Fruit fly (Drosophila melanogaster) whole organism, prepupa: ENCODE data around the gene Atxn7.
A peak's percentile ranks its signal among the peaks of the same experiment; 100 is the strongest.

Experiments
- CG11762 ChIP-seq: fragments of 200-800 bp; sonication (Bioruptor generic); optimal IDR thresholded peaks from 3 replicates; lab custom pipeline; 2016; ENCODE audit warnings: missing biosample characterization, missing genetic modification characterization; ENCODE audit not compliant: insufficient read depth
- CG1621 ChIP-seq: fragments of 200-800 bp; sonication (Bioruptor generic); optimal IDR thresholded peaks from 3 replicates; lab custom pipeline; 2018; ENCODE audit warnings: missing biosample characterization, mild to moderate bottlenecking, missing genetic modification characterization
- CG3032 ChIP-seq: fragments of 200-800 bp; optimal IDR thresholded peaks from 2 replicates; lab custom pipeline; 2019; ENCODE audit warnings: missing biosample characterization, mild to moderate bottlenecking, missing genetic modification characterization, moderate library complexity
- CG31627 ChIP-seq: fragments of 200-800 bp; sonication (Bioruptor generic); optimal IDR thresholded peaks from 3 replicates; lab custom pipeline; 2016; ENCODE audit warnings: missing biosample characterization, missing genetic modification characterization
- CG32006 ChIP-seq: fragments of 200-800 bp; sonication (Bioruptor generic); optimal IDR thresholded peaks from 3 replicates; lab custom pipeline; 2017; ENCODE audit warnings: missing biosample characterization, mild to moderate bottlenecking, missing genetic modification characterization
- CG34406 ChIP-seq: fragments of 200-800 bp; sonication (Bioruptor generic); optimal IDR thresholded peaks from 3 replicates; lab custom pipeline; 2016; ENCODE audit warnings: missing biosample characterization, missing genetic modification characterization
- CG3919 ChIP-seq: fragments of 200-800 bp; sonication (Bioruptor generic); optimal IDR thresholded peaks from 3 replicates; lab custom pipeline; 2016; ENCODE audit warnings: missing biosample characterization, missing genetic modification characterization
- CG6163 ChIP-seq: fragments of 200-800 bp; sonication (Bioruptor generic); IDR thresholded peaks from 3 replicates; pipeline ENCODE4 v1.3.6; 2022; ENCODE audit warnings: missing biosample characterization, missing genetic modification characterization
- CG6792 ChIP-seq: fragments of 200-800 bp; sonication (Bioruptor generic); optimal IDR thresholded peaks from 3 replicates; lab custom pipeline; 2016; ENCODE audit warnings: missing biosample characterization, missing genetic modification characterization
- CG7368 ChIP-seq: fragments of 200-800 bp; sonication (Bioruptor generic); optimal IDR thresholded peaks from 3 replicates; lab custom pipeline; 2016; ENCODE audit warnings: missing biosample characterization, missing genetic modification characterization
- CG8119 ChIP-seq: fragments of 200-800 bp; sonication (Bioruptor generic); IDR thresholded peaks from 3 replicates; pipeline ENCODE4 v1.3.6; 2022; ENCODE audit warnings: missing biosample characterization, missing genetic modification characterization
- Hr39 ChIP-seq: fragments of 200-800 bp; sonication (Bioruptor generic); optimal IDR thresholded peaks from 2 replicates; lab custom pipeline; 2016; ENCODE audit warnings: missing biosample characterization, missing genetic modification characterization
- Sox102F ChIP-seq: fragments of 200-800 bp; sonication (Bioruptor generic); optimal IDR thresholded peaks from 2 replicates; lab custom pipeline; 2016; ENCODE audit warnings: missing biosample characterization, mild to moderate bottlenecking, missing genetic modification characterization
- acj6 ChIP-seq: fragments of 200-800 bp; sonication (Bioruptor generic); optimal IDR thresholded peaks from 3 replicates; lab custom pipeline; 2016; ENCODE audit warnings: missing biosample characterization, missing genetic modification characterization
- dsx ChIP-seq: fragments of 200-800 bp; optimal IDR thresholded peaks from 3 replicates; lab custom pipeline; 2019; ENCODE audit warnings: missing biosample characterization, mild to moderate bottlenecking, missing genetic modification characterization, moderate library complexity; ENCODE audit not compliant: poor library complexity, severe bottlenecking
- lz ChIP-seq: fragments of 200-800 bp; sonication (Bioruptor generic); optimal IDR thresholded peaks from 3 replicates; lab custom pipeline; 2016; ENCODE audit warnings: missing biosample characterization, missing genetic modification characterization
- pdm3 ChIP-seq: fragments of 200-800 bp; sonication (Bioruptor generic); optimal IDR thresholded peaks from 3 replicates; lab custom pipeline; 2016; ENCODE audit warnings: missing biosample characterization, missing genetic modification characterization
- spab ChIP-seq: fragments of 200-800 bp; sonication (Bioruptor generic); optimal IDR thresholded peaks from 2 replicates; lab custom pipeline; 2017; ENCODE audit warnings: missing biosample characterization, mild to moderate bottlenecking, missing genetic modification characterization, missing genetic modification reagents
- svp ChIP-seq: fragments of 200-800 bp; sonication (Bioruptor generic); peaks from one replicate; lab custom pipeline; 2016; ENCODE audit warnings: missing biosample characterization, missing genetic modification characterization
- topi ChIP-seq: fragments of 200-800 bp; sonication (Bioruptor generic); optimal IDR thresholded peaks from 3 replicates; lab custom pipeline; 2016; ENCODE audit warnings: missing biosample characterization, missing genetic modification characterization

Atxn7 gene

DNA sequence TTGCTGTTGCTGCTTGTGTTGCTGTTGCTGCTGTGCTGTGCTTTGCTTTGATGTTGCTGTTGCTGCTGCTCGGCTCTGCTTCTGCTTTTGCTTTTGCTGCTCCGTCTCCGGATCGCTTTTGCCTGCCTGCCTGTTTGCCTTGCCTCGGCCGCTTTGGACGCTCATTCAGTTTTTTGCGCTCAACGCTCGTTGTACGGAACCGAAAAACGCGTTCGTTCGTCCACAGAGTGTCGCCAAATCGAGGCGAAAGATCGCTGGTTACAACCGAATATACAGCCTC, 52.5 kb downstream of the Atxn7 start, which contains the start of gene dpp:
TSS of gene dpp (plus strand) at position 164 of the 280 bp plus-strand sequence.
- peak; percentile 32 for TF ChIP-seq svp (GFP tag; lab: Kevin White, UChicago)
- no peak for TF ChIP-seq Hr39 (GFP tag; lab: Kevin White, UChicago)
- TF ChIP-seq CG6163 (GFP tag; lab: Robert Waterston, UW): 0 out of 3 replicates have a peak, but pooled peaks have one; percentile 25
- peak; percentile 36 for TF ChIP-seq CG3919 (GFP tag; lab: Kevin White, UChicago)
- no peak for TF ChIP-seq CG6792
- no peak for TF ChIP-seq CG3032 (tag; lab: Kevin White, UChicago)

DNA sequence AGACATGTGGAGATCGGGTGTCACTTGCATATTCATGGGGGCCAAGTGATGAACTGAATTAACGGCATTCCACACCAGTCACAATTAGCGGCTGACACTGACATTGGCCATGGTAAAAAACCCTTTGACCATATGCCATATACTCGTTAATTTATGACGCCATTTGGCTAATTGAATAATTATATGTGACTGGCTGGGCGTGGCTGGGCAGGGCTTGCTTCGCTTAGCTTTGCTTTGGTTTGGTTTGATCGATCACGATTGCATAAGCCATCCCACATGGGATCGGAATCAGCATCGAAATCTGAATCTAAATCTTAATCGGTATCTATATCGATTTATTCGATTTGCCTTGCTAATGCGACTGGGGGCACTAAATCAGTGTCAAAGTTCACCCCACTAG, 53.9 kb downstream of the Atxn7 start:
- TF ChIP-seq dsx (GFP tag; lab: Kevin White, UChicago): no peak
- TF ChIP-seq lz (GFP tag; lab: Kevin White, UChicago): no peak
- no peak for TF ChIP-seq topi
- no peak for TF ChIP-seq CG34406 (GFP tag; lab: Kevin White, UChicago)
- TF ChIP-seq CG11762 (GFP tag; lab: Kevin White, UChicago): no peak
- no peak for TF ChIP-seq CG32006
- TF ChIP-seq Sox102F (GFP tag; lab: Kevin White, UChicago): no peak
- no peak for TF ChIP-seq CG8119 (GFP tag; lab: Robert Waterston, UW)
- TF ChIP-seq CG1621: no peak
- no peak for TF ChIP-seq CG3919 (GFP tag; lab: Kevin White, UChicago)
- no peak for TF ChIP-seq CG31627 (GFP tag; lab: Kevin White, UChicago)
- no peak for TF ChIP-seq acj6 (GFP tag; lab: Kevin White, UChicago)
- no peak for TF ChIP-seq CG7368
- no peak for TF ChIP-seq spab (GFP tag; lab: Kevin White, UChicago)
- no peak for TF ChIP-seq pdm3 (GFP tag; lab: Kevin White, UChicago)
